Fruit fly (Drosophila melanogaster) whole organism, embryonic: ENCODE measurements around the gene CG17364.

ENCODE experiments used
- CG10267 ChIP-seq: fragments of 200-800 bp; sonication (Bioruptor generic); optimal IDR thresholded peaks from 2 replicates; lab custom pipeline; 2018; ENCODE audit warnings: missing biosample characterization, mild to moderate bottlenecking, missing genetic modification characterization, moderate library complexity
- CG10321 ChIP-seq: fragments of 200-800 bp; sonication (Bioruptor generic); IDR thresholded peaks from 2 replicates; pipeline ENCODE4 v1.3.6; 2022; ENCODE audit warnings: missing biosample characterization, missing genetic modification characterization
- CG10543 ChIP-seq: fragments of 200-800 bp; sonication (Bioruptor generic); optimal IDR thresholded peaks from 3 replicates; lab custom pipeline; 2017; ENCODE audit warnings: missing biosample characterization, mild to moderate bottlenecking, missing genetic modification characterization, moderate library complexity
- CG10565 ChIP-seq: fragments of 200-800 bp; sonication (Bioruptor generic); optimal IDR thresholded peaks from 3 replicates; lab custom pipeline; 2016; ENCODE audit warnings: missing biosample characterization, mild to moderate bottlenecking, missing genetic modification characterization
- CG11247 ChIP-seq: fragments of 200-800 bp; sonication (Bioruptor generic); IDR thresholded peaks from 2 replicates; pipeline ENCODE4 v1.3.6; 2022; ENCODE audit warnings: missing biosample characterization, missing genetic modification characterization
- CG12104 ChIP-seq: fragments of 200-800 bp; sonication (Bioruptor generic); optimal IDR thresholded peaks from 3 replicates; lab custom pipeline; 2016; ENCODE audit warnings: missing biosample characterization, missing genetic modification characterization
- CG1529 ChIP-seq: fragments of 200-800 bp; sonication (Bioruptor generic); optimal IDR thresholded peaks from 3 replicates; lab custom pipeline; 2018; ENCODE audit warnings: missing biosample characterization, missing genetic modification characterization
- CG1602 ChIP-seq: fragments of 200-800 bp; sonication (Bioruptor generic); optimal IDR thresholded peaks from 3 replicates; lab custom pipeline; 2016; ENCODE audit warnings: missing biosample characterization, missing genetic modification characterization
- CG1603 ChIP-seq: fragments of 200-800 bp; sonication (Bioruptor generic); optimal IDR thresholded peaks from 2 replicates; lab custom pipeline; 2019; ENCODE audit warnings: missing biosample characterization, mild to moderate bottlenecking, missing genetic modification characterization, moderate library complexity
- CG18619 ChIP-seq: fragments of 200-800 bp; sonication (Bioruptor generic); optimal IDR thresholded peaks from 3 replicates; lab custom pipeline; 2017; ENCODE audit warnings: missing biosample characterization, mild to moderate bottlenecking, missing genetic modification characterization
- CG30020 ChIP-seq: fragments of 200-800 bp; optimal IDR thresholded peaks from 2 replicates; lab custom pipeline; 2019; ENCODE audit warnings: missing biosample characterization, mild to moderate bottlenecking, missing genetic modification characterization, moderate library complexity
- CG31388 ChIP-seq: fragments of 200-800 bp; sonication (Bioruptor generic); optimal IDR thresholded peaks from 2 replicates; lab custom pipeline; 2016; ENCODE audit warnings: missing biosample characterization, missing genetic modification characterization
- CG32532 ChIP-seq: fragments of 200-800 bp; sonication (Bioruptor generic); IDR thresholded peaks from 2 replicates; pipeline ENCODE4 v1.3.6; 2022; ENCODE audit warnings: missing biosample characterization, missing genetic modification characterization
- CG34224 ChIP-seq: fragments of 200-800 bp; sonication (Bioruptor generic); IDR thresholded peaks from 3 replicates; pipeline ENCODE4 v1.3.6; 2022; ENCODE audit warnings: missing biosample characterization, missing genetic modification characterization; ENCODE audit not compliant: partially characterized antibody
- CG4617 ChIP-seq: fragments of 200-800 bp; sonication (Bioruptor generic); optimal IDR thresholded peaks from 3 replicates; lab custom pipeline; 2016; ENCODE audit warnings: missing biosample characterization, missing genetic modification characterization, borderline replicate concordance
- CG6272 ChIP-seq: fragments of 200-800 bp; sonication (Bioruptor generic); IDR thresholded peaks from 2 replicates; pipeline ENCODE4 v1.3.6; 2022; ENCODE audit warnings: missing biosample characterization, missing genetic modification characterization
- CG6689 ChIP-seq: fragments of 200-800 bp; sonication (Bioruptor generic); IDR thresholded peaks from 2 replicates; pipeline ENCODE4 v1.3.6; 2022; ENCODE audit warnings: missing biosample characterization, missing genetic modification characterization
- CG7987 ChIP-seq: fragments of 200-800 bp; sonication (Bioruptor generic); optimal IDR thresholded peaks from 2 replicates; lab custom pipeline; 2018; ENCODE audit warnings: missing biosample characterization, mild to moderate bottlenecking, missing genetic modification characterization, moderate library complexity
- CG8359 ChIP-seq: fragments of 200-800 bp; sonication (Bioruptor generic); optimal IDR thresholded peaks from 2 replicates; lab custom pipeline; 2017; ENCODE audit warnings: missing biosample characterization, mild to moderate bottlenecking, missing genetic modification characterization, borderline replicate concordance
- Chrac-16 ChIP-seq: fragments of 200-800 bp; sonication (Bioruptor generic); optimal IDR thresholded peaks from 3 replicates; lab custom pipeline; 2016; ENCODE audit warnings: missing biosample characterization, missing genetic modification characterization
- Dfd ChIP-seq, 2 experiments: fragments of >200 bp; optimal IDR thresholded peaks; 2 replicates each; lab custom pipeline; 2017; ENCODE audit warnings: missing biosample characterization in 2 of 2, missing genetic modification characterization in 2 of 2
- Eip74EF ChIP-seq, 2 experiments: fragments of 200-800 bp in 1 of 2; fragments of >200 bp in 1 of 2; sonication (Bioruptor generic) in 1 of 2; optimal IDR thresholded peaks; 2 replicates each; lab custom pipeline; 2017 to 2019; ENCODE audit warnings: missing biosample characterization in 2 of 2, missing genetic modification characterization in 2 of 2, mild to moderate bottlenecking in 1 of 2, moderate library complexity in 1 of 2
- Ets97D ChIP-seq: fragments of 200-800 bp; sonication (Bioruptor generic); optimal IDR thresholded peaks from 3 replicates; lab custom pipeline; 2016; ENCODE audit warnings: missing biosample characterization, missing genetic modification characterization
- Gsc ChIP-seq: fragments of 200-800 bp; sonication (Bioruptor generic); IDR thresholded peaks from 2 replicates; pipeline ENCODE4 v1.3.6; 2022; ENCODE audit warnings: missing biosample characterization, missing genetic modification characterization
- Meics ChIP-seq: fragments of 200-800 bp; sonication (Bioruptor generic); optimal IDR thresholded peaks from 2 replicates; lab custom pipeline; 2017; ENCODE audit warnings: missing biosample characterization, mild to moderate bottlenecking, missing genetic modification characterization
- Six4 ChIP-seq: fragments of 200-800 bp; sonication (Bioruptor generic); optimal IDR thresholded peaks from 2 replicates; lab custom pipeline; 2016; ENCODE audit warnings: missing biosample characterization, missing genetic modification characterization
- abd-A ChIP-seq: fragments of 200-800 bp; sonication (Bioruptor generic); optimal IDR thresholded peaks from 3 replicates; lab custom pipeline; 2019; ENCODE audit warnings: missing biosample characterization, mild to moderate bottlenecking, missing genetic modification characterization, moderate library complexity
- al ChIP-seq: fragments of 200-800 bp; sonication (Bioruptor generic); IDR thresholded peaks from 2 replicates; pipeline ENCODE4 v1.3.6; 2022; ENCODE audit warnings: missing biosample characterization, missing genetic modification characterization
- aop ChIP-seq: fragments of 200-800 bp; sonication (Bioruptor generic); IDR thresholded peaks from 2 replicates; pipeline ENCODE4 v1.3.6; 2022; ENCODE audit warnings: missing biosample characterization, missing genetic modification characterization
- bcd ChIP-seq: fragments of 200-800 bp; sonication (Bioruptor generic); optimal IDR thresholded peaks from 2 replicates; lab custom pipeline; 2017; ENCODE audit warnings: missing biosample characterization, mild to moderate bottlenecking, missing genetic modification characterization
- chm ChIP-seq: fragments of 200-800 bp; sonication (Bioruptor generic); IDR thresholded peaks from 2 replicates; pipeline ENCODE4 v1.3.6; 2022; ENCODE audit warnings: missing biosample characterization, missing genetic modification characterization
- crol ChIP-seq: fragments of 200-800 bp; sonication (Bioruptor generic); IDR thresholded peaks from 2 replicates; pipeline ENCODE4 v1.3.6; 2022; ENCODE audit warnings: missing biosample characterization, missing genetic modification characterization
- dpn ChIP-seq, 2 experiments: fragments of 200-800 bp; sonication (Bioruptor generic); optimal IDR thresholded peaks; 3 replicates each; lab custom pipeline; 2016; ENCODE audit warnings: missing biosample characterization in 2 of 2, missing genetic modification characterization in 2 of 2
- gfzf ChIP-seq: fragments of 200-800 bp; sonication (Bioruptor generic); optimal IDR thresholded peaks from 2 replicates; lab custom pipeline; 2016; ENCODE audit warnings: missing biosample characterization, mild to moderate bottlenecking, missing genetic modification characterization, moderate library complexity
- grau ChIP-seq: fragments of 200-800 bp; optimal IDR thresholded peaks from 3 replicates; lab custom pipeline; 2019; ENCODE audit warnings: missing biosample characterization, mild to moderate bottlenecking, missing genetic modification characterization, moderate library complexity
- hbn ChIP-seq: fragments of 200-800 bp; sonication (Bioruptor generic); IDR thresholded peaks from 2 replicates; pipeline ENCODE4 v1.3.6; 2022; ENCODE audit warnings: missing biosample characterization, missing genetic modification characterization; ENCODE audit not compliant: partially characterized antibody
- her ChIP-seq: fragments of 200-800 bp; sonication (Bioruptor generic); optimal IDR thresholded peaks from 2 replicates; lab custom pipeline; 2016; ENCODE audit warnings: missing biosample characterization, missing genetic modification characterization
- hth ChIP-seq: fragments of >200 bp; optimal IDR thresholded peaks from 2 replicates; lab custom pipeline; 2017; ENCODE audit warnings: inconsistent platforms
- ken ChIP-seq: fragments of 200-800 bp; sonication (Bioruptor generic); IDR thresholded peaks from 3 replicates; pipeline ENCODE4 v1.3.6; 2022; ENCODE audit warnings: missing biosample characterization, missing genetic modification characterization
- mld ChIP-seq: fragments of 200-800 bp; sonication (Bioruptor generic); IDR thresholded peaks from 3 replicates; pipeline ENCODE4 v1.3.6; 2022; ENCODE audit warnings: missing biosample characterization, missing genetic modification characterization; ENCODE audit not compliant: partially characterized antibody
- pho ChIP-seq: fragments of 200-800 bp; sonication (Bioruptor generic); optimal IDR thresholded peaks from 2 replicates; lab custom pipeline; 2016; ENCODE audit warnings: missing biosample characterization, missing genetic modification characterization
- pnt ChIP-seq: fragments of 200-800 bp; sonication (Bioruptor generic); optimal IDR thresholded peaks from 3 replicates; lab custom pipeline; 2016; ENCODE audit warnings: missing biosample characterization, missing genetic modification characterization
- prd ChIP-seq, 3 experiments: fragments of >200 bp in 2 of 3; fragments of 200-800 bp in 1 of 3; sonication (Bioruptor generic) in 1 of 3; optimal IDR thresholded peaks in 2 of 3; IDR thresholded peaks in 1 of 3; 2 replicates in 2 of 3; 3 replicates in 1 of 3; pipeline versions ENCODE4 v1.3.6 to Lab custom; 2017 to 2022; ENCODE audit warnings: missing biosample characterization in 1 of 3, missing genetic modification characterization in 1 of 3
- pzg ChIP-seq: fragments of 200-800 bp; sonication (Bioruptor generic); optimal IDR thresholded peaks from 3 replicates; lab custom pipeline; 2018; ENCODE audit warnings: missing biosample characterization, mild to moderate bottlenecking, missing genetic modification characterization, moderate library complexity
- tgo ChIP-seq: fragments of 200-800 bp; sonication (Bioruptor generic); IDR thresholded peaks from 3 replicates; pipeline ENCODE4 v1.3.6; 2022; ENCODE audit warnings: missing biosample characterization, missing genetic modification characterization
- trh ChIP-seq: fragments of 200-800 bp; sonication (Bioruptor generic); optimal IDR thresholded peaks from 2 replicates; lab custom pipeline; 2016; ENCODE audit warnings: missing biosample characterization, missing genetic modification characterization
- wor ChIP-seq: fragments of 200-800 bp; sonication (Bioruptor generic); IDR thresholded peaks from 2 replicates; pipeline ENCODE4 v1.3.6; 2022; ENCODE audit warnings: missing biosample characterization, missing genetic modification characterization

Gene CG17364

dm6 chr3L:14002524-14003135 lies 9.4 kb upstream of the CG17364 start (continued):
- TF ChIP-seq CG6272 (GFP tag; lab: Robert Waterston, UW) (no peak), trh (GFP tag; lab: Kevin White, UChicago) (no peak), Ets97D (GFP tag; lab: Kevin White, UChicago) (peak; percentile 49), hbn (no peak), Meics (GFP tag; lab: Kevin White, UChicago) (no peak), abd-A (peak; percentile 97), CG1603 (peak; percentile 58)

- no peak for TF ChIP-seq hth (lab: Kevin White, UChicago)
- peak; percentile 81 for TF ChIP-seq CG34224 (GFP tag; lab: Robert Waterston, UW)
- no peak for TF ChIP-seq ken
- TF ChIP-seq her (GFP tag; lab: Kevin White, UChicago), result no peak
- TF ChIP-seq bcd (GFP tag; lab: Kevin White, UChicago), result no peak
- TF ChIP-seq CG18619 (GFP tag; lab: Kevin White, UChicago), result no peak
- TF ChIP-seq CG31388 (GFP tag; lab: Kevin White, UChicago), result no peak
- no peak for TF ChIP-seq wor (GFP tag; lab: Robert Waterston, UW)
- TF ChIP-seq dpn (GFP tag; optimal IDR thresholded peaks at IDR 0.05; lab: Kevin White, UChicago), result no peak
- no peak for TF ChIP-seq CG12104 (GFP tag; lab: Kevin White, UChicago)
- 0 out of 2 replicates have a peak, but pooled peaks have one; percentile 41 for TF ChIP-seq CG32532 (GFP tag; lab: Robert Waterston, UW)
- TF ChIP-seq CG7987 (GFP tag; lab: Kevin White, UChicago), result no peak
- TF ChIP-seq crol (GFP tag; lab: Robert Waterston, UW), result no peak
- TF ChIP-seq al, result no peak
- TF ChIP-seq mld (GFP tag; lab: Robert Waterston, UW), result peak; percentile 79; the same call in 2 of the 3 replicates
- TF ChIP-seq CG6689 (GFP tag; lab: Robert Waterston, UW), result no peak
- TF ChIP-seq CG1529 (GFP tag; lab: Kevin White, UChicago), result no peak
- TF ChIP-seq pho (GFP tag; lab: Kevin White, UChicago), result peak; percentile 16
- no peak for TF ChIP-seq Gsc (GFP tag; lab: Robert Waterston, UW)
- no peak for TF ChIP-seq Chrac-16
- TF ChIP-seq CG4617 (GFP tag; lab: Kevin White, UChicago), result peak; percentile 11
- TF ChIP-seq CG8359 (GFP tag; lab: Kevin White, UChicago), result no peak
- no peak for TF ChIP-seq CG10543 (GFP tag; lab: Kevin White, UChicago)
- no peak; the same call in 1 of the 2 replicates for TF ChIP-seq chm (GFP tag; lab: Robert Waterston, UW)
- TF ChIP-seq prd (optimal IDR thresholded peaks at IDR 0.05; lab: Kevin White, UChicago), result no peak
- peak; percentile 21; the same call in 1 of the 3 replicates for TF ChIP-seq prd (GFP tag; IDR thresholded peaks at IDR 0.05; lab: Robert Waterston, UW)
- TF ChIP-seq Six4 (GFP tag; lab: Kevin White, UChicago), result no peak
- TF ChIP-seq CG10565 (GFP tag; lab: Kevin White, UChicago), result no peak
- TF ChIP-seq Dfd (GFP tag; optimal IDR thresholded peaks at IDR 0.05; lab: Kevin White, UChicago), result no peak
- TF ChIP-seq pnt (GFP tag; lab: Kevin White, UChicago), result no peak
- TF ChIP-seq CG10267 (tag; lab: Kevin White, UChicago), result peak; percentile 63
- TF ChIP-seq tgo, result no peak
- no peak for TF ChIP-seq aop (GFP tag; lab: Robert Waterston, UW)
- peak; percentile 59 for TF ChIP-seq CG30020
- TF ChIP-seq CG10321 (GFP tag; lab: Robert Waterston, UW), result peak; percentile 90
- no peak for TF ChIP-seq CG11247 (GFP tag; lab: Robert Waterston, UW)
- TF ChIP-seq Eip74EF (GFP tag; optimal IDR thresholded peaks at IDR 0.05; lab: Kevin White, UChicago), result no peak
- peak; percentile 84 for TF ChIP-seq gfzf
- TF ChIP-seq grau (tag; lab: Kevin White, UChicago), result peak; percentile 22
- no peak for TF ChIP-seq CG1602
- TF ChIP-seq pzg (GFP tag; lab: Kevin White, UChicago), result peak; percentile 85
These were observed 8.7 kb upstream of the CG17364 start, which contains the start of the genes Nprl3 and upSET for dm6 chr3L:14001658-14002523. TSS of gene Nprl3 (minus strand) at chr3L:14001880. TSS of gene upSET (plus strand) at chr3L:14002127.
